Worm (Caenorhabditis elegans) whole organism, L3 larva: ENCODE measurements around the gene fbxa-128.

Experiments
- daf-12 ChIP-seq: fragments of 150-350 bp; optimal IDR thresholded peaks from 2 replicates; lab custom pipeline; 2014; ENCODE audit warnings: missing biosample characterization, missing genetic modification reagents, missing genetic modification characterization
- fos-1 ChIP-seq: fragments of 150-350 bp; optimal IDR thresholded peaks from 2 replicates; lab custom pipeline; 2014; ENCODE audit warnings: missing biosample characterization, missing genetic modification characterization
- nhr-43 ChIP-seq: sonication (generic microtip); optimal IDR thresholded peaks from 2 replicates; lab custom pipeline; 2016; ENCODE audit warnings: mild to moderate bottlenecking, missing genetic modification characterization, missing compliant biosample characterization; ENCODE audit not compliant: poor library complexity, severe bottlenecking
- unc-62 ChIP-seq: fragments of 150-350 bp; sonication (generic microtip); optimal IDR thresholded peaks from 4 replicates; lab custom pipeline; 2014; ENCODE audit warnings: missing biosample characterization, missing genetic modification reagents, missing genetic modification characterization

ce11 chrIII:11090870-11091386 is 48.0 kb downstream of the fbxa-128 start:
- no peak for TF ChIP-seq nhr-43 (tag; lab: Kevin White, UChicago)
- no peak for TF ChIP-seq fos-1 (tag; lab: Kevin White, UChicago)
- no peak for TF ChIP-seq unc-62 (GFP tag; lab: Kevin White, UChicago)
- TF ChIP-seq daf-12 (tag; lab: Kevin White, UChicago), result no peak
